Worm (Caenorhabditis elegans): ENCODE measurements around the gene swt-4.
A peak's percentile ranks its signal among the peaks of the same experiment; 100 is the strongest.

swt-4 gene

DNA sequence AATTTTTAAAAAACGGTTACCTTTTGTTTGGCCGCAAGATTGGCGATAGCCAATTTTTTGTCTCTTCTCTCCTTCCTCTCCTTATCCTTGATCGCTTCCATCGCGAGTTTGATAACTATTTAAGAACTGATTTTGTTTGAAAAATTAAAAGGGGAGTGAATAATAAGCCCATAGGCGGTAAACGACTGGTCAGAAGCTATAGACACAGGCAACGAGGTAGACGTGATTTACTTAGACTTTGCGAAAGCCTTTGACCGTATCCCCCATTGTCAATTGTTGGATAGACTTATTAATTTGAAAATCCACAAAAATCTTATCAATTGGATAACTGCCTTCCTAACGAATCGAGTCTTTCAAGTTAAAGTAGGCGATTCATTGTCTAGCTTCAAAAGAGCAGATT is 42.7 kb downstream of the swt-4 start, which contains the start of gene Y45F3A.5:
TSS of gene Y45F3A.5 (minus strand) at position 101 of the 400 bp plus-strand sequence.
- TF ChIP-seq B0310.2 (tag; optimal IDR thresholded peaks at IDR 0.05) (no peak), flt-1 (GFP tag; IDR thresholded peaks at IDR 0.05) (no peak), hnd-1 (tag; optimal IDR thresholded peaks at IDR 0.05) (no peak), pes-1 (GFP tag; IDR thresholded peaks at IDR 0.05) (no peak), tbx-37 (GFP tag; conservative IDR thresholded peaks at IDR 0.05) (no peak), tra-4 (tag; optimal IDR thresholded peaks at IDR 0.05) (no peak), ets-7 (tag; optimal IDR thresholded peaks at IDR 0.05) (no peak), aly-1 (tag; optimal IDR thresholded peaks at IDR 0.05) (no peak), hmg-4 (GFP tag; optimal IDR thresholded peaks at IDR 0.05) (no peak), scrt-1 (GFP tag; IDR thresholded peaks at IDR 0.05) (no peak), hmbx-1 (tag; optimal IDR thresholded peaks at IDR 0.05) (no peak), sea-1 (GFP tag; conservative IDR thresholded peaks at IDR 0.05) (no peak), ama-1 (optimal IDR thresholded peaks at IDR 0.05) (no peak)

DNA sequence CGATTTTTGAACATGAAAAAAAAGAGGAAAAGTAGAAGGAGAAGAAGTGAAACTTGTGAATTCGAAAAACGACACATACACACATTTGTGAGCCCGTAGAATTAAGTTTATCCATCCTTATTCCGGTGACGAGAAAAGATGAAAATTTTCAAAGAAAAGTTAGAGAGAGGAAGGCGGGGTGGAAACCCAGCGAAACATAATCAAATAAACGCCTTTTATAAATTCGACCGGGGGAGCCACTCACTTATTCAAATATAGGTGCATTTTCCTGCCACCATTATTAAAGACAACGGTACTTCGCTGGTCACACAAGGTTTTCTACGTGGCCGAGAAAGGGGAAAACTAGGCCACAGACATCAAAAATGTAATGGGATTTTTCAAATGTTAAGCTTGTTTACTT is 45.5 kb downstream of the swt-4 start:
- TF ChIP-seq tbx-37 (GFP tag; conservative IDR thresholded peaks at IDR 0.05): 0 out of 2 replicates have a peak, but pooled peaks have one; percentile 12
- TF ChIP-seq tra-4 (tag; optimal IDR thresholded peaks at IDR 0.05): no peak

DNA sequence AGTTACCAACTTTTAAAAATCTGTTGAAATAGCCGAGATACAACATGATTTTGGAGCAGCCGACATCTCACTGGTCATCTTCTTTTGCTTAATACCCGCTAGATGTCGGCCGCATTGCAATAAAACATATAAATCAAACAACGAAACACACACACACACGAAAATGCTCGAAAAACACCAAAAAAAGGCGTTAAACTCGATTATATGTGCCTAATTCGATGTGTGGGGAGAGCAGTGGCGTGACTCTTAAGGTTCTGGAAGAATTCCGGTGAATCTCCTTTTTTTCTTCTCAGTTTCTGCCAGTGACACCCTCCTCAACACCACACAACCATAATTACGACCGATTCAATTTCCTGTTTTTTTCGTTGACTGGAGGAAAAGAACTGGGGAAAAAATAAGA is 48.7 kb downstream of the swt-4 start:
- TF ChIP-seq F13C5.2 (tag; optimal IDR thresholded peaks at IDR 0.05): no peak
- no peak for TF ChIP-seq sea-1 (GFP tag; conservative IDR thresholded peaks at IDR 0.05)
- TF ChIP-seq tbx-37 (GFP tag; conservative IDR thresholded peaks at IDR 0.05): no peak
- TF ChIP-seq hmg-4 (GFP tag; optimal IDR thresholded peaks at IDR 0.05): no peak

DNA sequence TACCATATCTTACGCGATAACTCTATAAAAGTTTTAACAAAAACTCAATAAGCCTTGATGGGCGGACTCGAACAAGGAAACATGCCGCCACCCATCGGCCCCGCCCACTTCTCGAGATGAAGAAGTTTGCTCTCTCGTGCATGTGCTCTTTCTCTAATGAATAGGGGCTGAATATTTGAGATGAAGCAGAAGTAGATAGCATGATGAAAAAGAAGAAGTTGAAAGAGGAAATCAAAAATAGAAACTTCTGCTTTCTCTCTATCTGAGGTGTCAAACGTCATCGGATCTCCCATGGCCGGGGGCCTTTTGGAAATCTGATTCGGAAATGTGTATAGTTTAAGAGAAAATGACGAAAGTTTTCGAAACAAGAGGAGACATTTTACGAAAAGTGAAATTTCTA is 50.1 kb downstream of the swt-4 start:
- TF ChIP-seq hmbx-1 (tag; optimal IDR thresholded peaks at IDR 0.05) (no peak), hmg-4 (GFP tag; optimal IDR thresholded peaks at IDR 0.05) (no peak), ama-1 (optimal IDR thresholded peaks at IDR 0.05) (no peak), scrt-1 (GFP tag; IDR thresholded peaks at IDR 0.05) (no peak), tra-4 (tag; optimal IDR thresholded peaks at IDR 0.05) (no peak), flt-1 (GFP tag; IDR thresholded peaks at IDR 0.05) (no peak), B0310.2 (tag; optimal IDR thresholded peaks at IDR 0.05) (no peak), tbx-11 (GFP tag; IDR thresholded peaks at IDR 0.05) (no peak), F13C5.2 (tag; optimal IDR thresholded peaks at IDR 0.05) (no peak), sea-1 (GFP tag; conservative IDR thresholded peaks at IDR 0.05) (no peak), tbx-37 (GFP tag; conservative IDR thresholded peaks at IDR 0.05) (no peak), aly-1 (tag; optimal IDR thresholded peaks at IDR 0.05) (no peak), ets-7 (tag; optimal IDR thresholded peaks at IDR 0.05) (no peak), ceh-13 (GFP tag; optimal IDR thresholded peaks at IDR 0.05) (no peak), pes-1 (GFP tag; IDR thresholded peaks at IDR 0.05) (no peak), hnd-1 (tag; optimal IDR thresholded peaks at IDR 0.05) (no peak), ceh-36 (tag; optimal IDR thresholded peaks at IDR 0.05) (no peak)

DNA sequence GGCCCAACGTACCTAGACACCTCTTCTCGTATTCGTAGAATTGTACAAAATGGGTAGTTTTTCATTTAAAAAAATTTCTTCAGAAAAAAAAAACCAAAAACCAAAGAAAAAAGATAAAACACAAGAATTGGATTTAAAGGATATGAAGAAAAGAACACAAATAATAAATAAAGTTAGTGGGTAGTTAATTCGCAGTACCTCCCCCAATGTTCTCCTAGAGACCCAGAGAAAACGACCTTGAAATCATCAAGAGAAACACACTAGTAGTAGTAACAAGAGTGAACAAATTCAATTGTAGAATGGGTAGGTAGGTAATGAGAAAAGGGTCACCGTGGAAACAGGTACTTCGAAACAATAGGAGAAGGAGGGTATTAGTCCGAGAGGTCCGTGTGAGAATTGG is 51.2 kb downstream of the swt-4 start:
- TF ChIP-seq tra-4 (tag; optimal IDR thresholded peaks at IDR 0.05): no peak
- TF ChIP-seq sea-1 (GFP tag; conservative IDR thresholded peaks at IDR 0.05): no peak
- TF ChIP-seq tbx-11 (GFP tag; IDR thresholded peaks at IDR 0.05): no peak
- TF ChIP-seq tbx-37 (GFP tag; conservative IDR thresholded peaks at IDR 0.05): no peak
- no peak for TF ChIP-seq ceh-13 (GFP tag; optimal IDR thresholded peaks at IDR 0.05)
- TF ChIP-seq ets-7 (tag; optimal IDR thresholded peaks at IDR 0.05): no peak
- no peak for TF ChIP-seq aly-1 (tag; optimal IDR thresholded peaks at IDR 0.05)
- no peak for TF ChIP-seq hmg-4 (GFP tag; optimal IDR thresholded peaks at IDR 0.05)
- no peak for TF ChIP-seq F13C5.2 (tag; optimal IDR thresholded peaks at IDR 0.05)
- TF ChIP-seq B0310.2 (tag; optimal IDR thresholded peaks at IDR 0.05): no peak
- TF ChIP-seq hnd-1 (tag; optimal IDR thresholded peaks at IDR 0.05): no peak
- TF ChIP-seq ama-1 (optimal IDR thresholded peaks at IDR 0.05): no peak

Measured in whole organism, early embryonic.